Worm (Caenorhabditis elegans) whole organism, early embryonic: ENCODE measurements around the gene tbx-2.

Source experiments
- B0310.2 ChIP-seq: sonication (generic microtip); optimal IDR thresholded peaks from 2 replicates; lab custom pipeline; 2016; ENCODE audit warnings: mild to moderate bottlenecking, missing genetic modification characterization, missing compliant biosample characterization
- F13C5.2 ChIP-seq: sonication (generic microtip); optimal IDR thresholded peaks from 2 replicates; lab custom pipeline; 2017; ENCODE audit warnings: mild to moderate bottlenecking, missing genetic modification characterization, inconsistent platforms, missing compliant biosample characterization
- aly-1 ChIP-seq: sonication (generic microtip); optimal IDR thresholded peaks from 2 replicates; lab custom pipeline; 2016; ENCODE audit warnings: missing genetic modification characterization, missing compliant biosample characterization
- ama-1 ChIP-seq: fragments of 150-350 bp; optimal IDR thresholded peaks from 2 replicates; lab custom pipeline; 2014
- ceh-13 ChIP-seq: fragments of 200-800 bp; sonication (Bioruptor generic); optimal IDR thresholded peaks from 2 replicates; lab custom pipeline; 2018; ENCODE audit warnings: mild to moderate bottlenecking, missing genetic modification characterization, missing compliant biosample characterization
- ceh-36 ChIP-seq: sonication (generic microtip); optimal IDR thresholded peaks from 2 replicates; lab custom pipeline; 2016; ENCODE audit warnings: missing genetic modification characterization, inconsistent platforms, missing compliant biosample characterization
- ets-7 ChIP-seq: sonication (generic microtip); optimal IDR thresholded peaks from 2 replicates; lab custom pipeline; 2016; ENCODE audit warnings: missing genotype, missing genetic modification characterization, missing compliant biosample characterization
- flt-1 ChIP-seq: fragments of 200-800 bp; sonication (Bioruptor generic); IDR thresholded peaks from 2 replicates; pipeline ENCODE4 v1.3.6; 2022; ENCODE audit warnings: missing genetic modification characterization, missing compliant biosample characterization
- hmbx-1 ChIP-seq: sonication (generic microtip); optimal IDR thresholded peaks from 2 replicates; lab custom pipeline; 2016; ENCODE audit warnings: mild to moderate bottlenecking, missing genetic modification characterization, missing compliant biosample characterization
- hmg-4 ChIP-seq: fragments of 200-800 bp; sonication (Bioruptor generic); optimal IDR thresholded peaks from 2 replicates; lab custom pipeline; 2018; ENCODE audit warnings: mild to moderate bottlenecking, missing genetic modification characterization, missing compliant biosample characterization
- hnd-1 ChIP-seq: sonication (generic microtip); optimal IDR thresholded peaks from 2 replicates; lab custom pipeline; 2016; ENCODE audit warnings: missing genetic modification characterization, missing compliant biosample characterization
- pes-1 ChIP-seq: fragments of 200-800 bp; sonication (Bioruptor generic); IDR thresholded peaks from 2 replicates; pipeline ENCODE4 v1.3.6; 2022; ENCODE audit warnings: missing genetic modification reagents, missing genetic modification characterization, missing compliant biosample characterization
- scrt-1 ChIP-seq: fragments of 200-800 bp; sonication (Bioruptor generic); IDR thresholded peaks from 2 replicates; pipeline ENCODE4 v1.3.6; 2022; ENCODE audit warnings: missing genetic modification characterization, missing compliant biosample characterization
- sea-1 ChIP-seq: fragments of 200-800 bp; sonication (Bioruptor generic); conservative IDR thresholded peaks from 2 replicates; pipeline ENCODE4 v1.3.6; 2022; ENCODE audit warnings: missing genetic modification characterization, missing compliant biosample characterization
- tbx-11 ChIP-seq: fragments of 200-800 bp; sonication (Bioruptor generic); IDR thresholded peaks from 2 replicates; pipeline ENCODE4 v1.3.6; 2022; ENCODE audit warnings: missing genetic modification characterization, missing compliant biosample characterization
- tbx-37 ChIP-seq: fragments of 200-800 bp; sonication (Bioruptor generic); conservative IDR thresholded peaks from 2 replicates; pipeline ENCODE4 v1.3.6; 2022; ENCODE audit warnings: missing genetic modification reagents, missing genetic modification characterization, missing compliant biosample characterization
- tra-4 ChIP-seq: sonication (generic microtip); optimal IDR thresholded peaks from 2 replicates; lab custom pipeline; 2017; ENCODE audit warnings: missing genetic modification characterization, missing compliant biosample characterization

tbx-2 gene

ce11 chrIII:5136033-5136597, at the start of gene tbx-2:
tbx-2 (minus strand) TSS chrIII:5136296.
- TF ChIP-seq tbx-37 (GFP tag; lab: Robert Waterston, UW) (no peak), B0310.2 (tag; lab: Kevin White, UChicago) (no peak), aly-1 (tag; lab: Kevin White, UChicago) (peak; percentile 17), scrt-1 (0 out of 2 replicates have a peak, but pooled peaks have one; percentile 62), sea-1 (GFP tag; lab: Robert Waterston, UW) (0 out of 2 replicates have a peak, but pooled peaks have one; percentile 26)

ce11 chrIII:5185620-5186019, 49.5 kb upstream of the tbx-2 start, which contains the start of gene pup-2:
pup-2 (plus strand) TSS chrIII:5185920.
- TF ChIP-seq ceh-13 (no peak), scrt-1 (no peak), hmg-4 (no peak), tra-4 (no peak), flt-1 (GFP tag; lab: Robert Waterston, UW) (no peak), F13C5.2 (tag; lab: Kevin White, UChicago) (no peak), aly-1 (tag; lab: Kevin White, UChicago) (no peak), tbx-11 (GFP tag; lab: Robert Waterston, UW) (no peak)

- TF ChIP-seq hnd-1 (tag; lab: Kevin White, UChicago) (no peak), scrt-1 (no peak), pes-1 (GFP tag; lab: Robert Waterston, UW) (no peak), tbx-11 (GFP tag; lab: Robert Waterston, UW) (no peak), hmbx-1 (tag; lab: Kevin White, UChicago) (no peak), sea-1 (GFP tag; lab: Robert Waterston, UW) (no peak), F13C5.2 (tag; lab: Kevin White, UChicago) (no peak), tra-4 (no peak), flt-1 (GFP tag; lab: Robert Waterston, UW) (no peak), aly-1 (tag; lab: Kevin White, UChicago) (no peak), hmg-4 (no peak), ceh-13 (no peak)
Measured at ce11 chrIII:5183372-5183771, 47.3 kb upstream of the tbx-2 start.

ce11 chrIII:5181641-5182040, 45.5 kb upstream of the tbx-2 start:
- no peak for TF ChIP-seq hmbx-1 (tag; lab: Kevin White, UChicago)
- no peak for TF ChIP-seq aly-1 (tag; lab: Kevin White, UChicago)
- no peak for TF ChIP-seq B0310.2 (tag; lab: Kevin White, UChicago)
- no peak for TF ChIP-seq ceh-36
- no peak for TF ChIP-seq ama-1 (lab: Kevin White, UChicago)
- no peak for TF ChIP-seq ets-7 (tag; lab: Kevin White, UChicago)
- TF ChIP-seq hmg-4: no peak

ce11 chrIII:5181217-5181616, 45.1 kb upstream of the tbx-2 start:
- TF ChIP-seq tbx-37 (GFP tag; lab: Robert Waterston, UW) (no peak), ceh-36 (no peak)

ce11 chrIII:5180588-5180987, 44.5 kb upstream of the tbx-2 start:
- TF ChIP-seq sea-1 (GFP tag; lab: Robert Waterston, UW) (no peak), ama-1 (lab: Kevin White, UChicago) (no peak), hmbx-1 (tag; lab: Kevin White, UChicago) (no peak), tra-4 (no peak), ets-7 (tag; lab: Kevin White, UChicago) (no peak), aly-1 (tag; lab: Kevin White, UChicago) (no peak)

- no peak for TF ChIP-seq ets-7 (tag; lab: Kevin White, UChicago)
- no peak for TF ChIP-seq ceh-13
- no peak for TF ChIP-seq sea-1 (GFP tag; lab: Robert Waterston, UW)
- no peak for TF ChIP-seq tbx-11 (GFP tag; lab: Robert Waterston, UW)
- TF ChIP-seq hmbx-1 (tag; lab: Kevin White, UChicago): no peak
- TF ChIP-seq scrt-1: no peak
- no peak for TF ChIP-seq B0310.2 (tag; lab: Kevin White, UChicago)
- no peak for TF ChIP-seq ama-1 (lab: Kevin White, UChicago)
- TF ChIP-seq ceh-36: no peak
- no peak for TF ChIP-seq aly-1 (tag; lab: Kevin White, UChicago)
- TF ChIP-seq hmg-4: no peak
- no peak for TF ChIP-seq tbx-37 (GFP tag; lab: Robert Waterston, UW)
- TF ChIP-seq tra-4: no peak
- TF ChIP-seq F13C5.2 (tag; lab: Kevin White, UChicago): no peak
- no peak for TF ChIP-seq flt-1 (GFP tag; lab: Robert Waterston, UW)
- no peak for TF ChIP-seq pes-1 (GFP tag; lab: Robert Waterston, UW)
Measured at ce11 chrIII:5179166-5179565, 43.1 kb upstream of the tbx-2 start.

- TF ChIP-seq hmbx-1 (tag; lab: Kevin White, UChicago): no peak
- TF ChIP-seq hmg-4: no peak
- no peak for TF ChIP-seq ama-1 (lab: Kevin White, UChicago)
- no peak for TF ChIP-seq aly-1 (tag; lab: Kevin White, UChicago)
- no peak for TF ChIP-seq flt-1 (GFP tag; lab: Robert Waterston, UW)
- TF ChIP-seq F13C5.2 (tag; lab: Kevin White, UChicago): no peak
- TF ChIP-seq ets-7 (tag; lab: Kevin White, UChicago): no peak
- TF ChIP-seq ceh-36: no peak
- TF ChIP-seq sea-1 (GFP tag; lab: Robert Waterston, UW): no peak
Measured at ce11 chrIII:5173622-5174021, 37.5 kb upstream of the tbx-2 start, which contains the start of gene cid-1. cid-1 (plus strand) TSS chrIII:5173922.
